Worm (Caenorhabditis elegans) whole organism, young adult: Measurements from ENCODE around the gene gst-4.

Experiments used
- B0019.2 ChIP-seq: fragments of 200-800 bp; sonication (Bioruptor generic); conservative IDR thresholded peaks from 2 replicates; pipeline ENCODE4 v1.3.6; 2022; ENCODE audit warnings: missing genetic modification reagents, missing genetic modification characterization, missing compliant biosample characterization
- ccch-3 ChIP-seq: fragments of 200-800 bp; sonication (Bioruptor generic); optimal IDR thresholded peaks from 2 replicates; lab custom pipeline; 2018; ENCODE audit warnings: mild to moderate bottlenecking, missing genetic modification characterization, missing compliant biosample characterization
- dpl-1 ChIP-seq: fragments of 150-350 bp; optimal IDR thresholded peaks from 2 replicates; lab custom pipeline; 2014; ENCODE audit warnings: missing biosample characterization, missing genetic modification reagents, missing genetic modification characterization
- egrh-3 ChIP-seq: fragments of 200-800 bp; sonication (Bioruptor generic); IDR thresholded peaks from 2 replicates; pipeline ENCODE4 v1.3.6; 2022; ENCODE audit warnings: missing genetic modification reagents, missing genetic modification characterization, missing compliant biosample characterization
- hmg-20 ChIP-seq: fragments of 200-800 bp; sonication (Bioruptor generic); IDR thresholded peaks from 2 replicates; pipeline ENCODE4 v1.3.6; 2022; ENCODE audit warnings: missing genetic modification reagents, missing genetic modification characterization, missing compliant biosample characterization
- madf-6 ChIP-seq: fragments of 200-800 bp; sonication (Bioruptor generic); IDR thresholded peaks from 2 replicates; pipeline ENCODE4 v1.3.6; 2022; ENCODE audit warnings: missing genetic modification reagents, missing genetic modification characterization, missing compliant biosample characterization
- mcd-1 ChIP-seq: fragments of 200-800 bp; sonication (Bioruptor generic); IDR thresholded peaks from 2 replicates; pipeline ENCODE4 v1.3.6; 2022; ENCODE audit warnings: missing genetic modification reagents, missing genetic modification characterization, missing compliant biosample characterization
- nhr-179 ChIP-seq: sonication (generic microtip); optimal IDR thresholded peaks from 2 replicates; lab custom pipeline; 2016; ENCODE audit warnings: mild to moderate bottlenecking, missing genetic modification characterization, missing compliant biosample characterization
- nhr-80 ChIP-seq: sonication (generic microtip); optimal IDR thresholded peaks from 2 replicates; lab custom pipeline; 2016; ENCODE audit warnings: missing genetic modification characterization, missing compliant biosample characterization
- snpc-1.3 ChIP-seq: sonication (generic microtip); optimal IDR thresholded peaks from 2 replicates; lab custom pipeline; 2017; ENCODE audit warnings: missing genetic modification characterization, mild to moderate bottlenecking, missing compliant biosample characterization, antibody characterized with exemption, moderate library complexity, missing genotype, missing genetic modification reagents; ENCODE audit not compliant: insufficient read depth

ce11 chrIV:10116765-10117164 is 25.3 kb upstream of the gst-4 start:
- TF ChIP-seq ccch-3 (GFP tag; lab: Kevin White, UChicago) = no peak
- TF ChIP-seq egrh-3 (GFP tag; lab: Robert Waterston, UW) = no peak
- TF ChIP-seq nhr-80 = no peak
- no peak for TF ChIP-seq nhr-179 (tag; lab: Kevin White, UChicago)
- TF ChIP-seq snpc-1.3 (tag; lab: Kevin White, UChicago) = no peak
- TF ChIP-seq mcd-1 (GFP tag; lab: Robert Waterston, UW) = no peak
- TF ChIP-seq hmg-20 (GFP tag; lab: Robert Waterston, UW) = no peak
- no peak for TF ChIP-seq B0019.2
- no peak for TF ChIP-seq dpl-1 (GFP tag; lab: Kevin White, UChicago)
- 0 out of 2 replicates have a peak, but pooled peaks have one; percentile 17 for TF ChIP-seq madf-6
